Worm (Caenorhabditis elegans) whole organism, dauer: ENCODE results near the gene srj-15.

Source experiments
- unc-62 ChIP-seq: sonication (generic microtip); optimal IDR thresholded peaks from 2 replicates; lab custom pipeline; 2017; ENCODE audit warnings: missing biosample characterization, missing genetic modification reagents, missing genetic modification characterization

srj-15 gene

ce11 chrV:1964806-1965205, at the start of gene srj-15:
Gene srj-15, minus strand, starts transcription at chrV:1964906.
- TF ChIP-seq unc-62 (GFP tag; lab: Kevin White, UChicago) = no peak

DNA sequence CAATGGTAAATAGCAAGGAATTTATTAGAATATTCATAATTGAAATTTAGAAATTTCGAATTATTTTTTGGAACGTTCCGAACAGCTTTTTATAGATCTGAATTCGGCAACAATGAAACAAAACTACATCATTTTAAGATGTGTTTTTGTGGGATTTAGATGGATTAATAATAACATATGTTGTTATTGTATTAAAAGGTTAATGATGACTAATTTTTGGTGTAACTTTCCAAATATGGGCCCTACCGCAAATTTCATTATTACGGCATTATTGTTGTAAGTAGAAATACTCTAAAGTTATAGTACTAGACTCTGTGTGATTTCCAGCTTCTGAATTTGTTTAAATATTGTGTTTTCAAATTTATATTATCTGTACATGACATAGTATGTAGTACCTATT, 49.1 kb upstream of the srj-15 start, which contains the start of gene F59A7.11:
Gene F59A7.11 (minus strand): TSS at position 101 of the 400 bp plus-strand sequence.
- no peak for TF ChIP-seq unc-62 (GFP tag; lab: Kevin White, UChicago)

- TF ChIP-seq unc-62 (GFP tag; lab: Kevin White, UChicago) = no peak
Measured at ce11 chrV:2011777-2012176, 47.1 kb upstream of the srj-15 start, which contains the start of gene F59A7.7. Gene F59A7.7, plus strand, starts transcription at chrV:2012077.

DNA sequence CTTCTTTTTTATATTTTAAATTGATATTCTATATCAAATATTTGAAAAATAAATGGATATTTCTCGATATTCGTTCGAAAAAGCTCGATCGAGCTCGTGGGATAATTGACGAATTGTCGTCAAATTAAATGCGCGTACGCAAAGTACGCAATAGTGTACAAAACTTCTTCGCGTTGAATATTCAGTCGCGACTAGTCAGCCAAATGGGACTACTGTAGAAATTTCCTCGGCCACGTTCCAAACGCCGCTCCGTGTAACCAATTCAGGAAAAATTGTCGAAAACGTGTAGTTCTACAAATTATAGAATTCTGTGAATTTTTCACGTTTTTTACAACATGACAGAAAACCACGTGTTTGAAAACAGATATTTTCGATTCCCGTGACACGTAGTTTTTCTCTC, 43.7 kb upstream of the srj-15 start:
- TF ChIP-seq unc-62 (GFP tag; lab: Kevin White, UChicago) = no peak

DNA sequence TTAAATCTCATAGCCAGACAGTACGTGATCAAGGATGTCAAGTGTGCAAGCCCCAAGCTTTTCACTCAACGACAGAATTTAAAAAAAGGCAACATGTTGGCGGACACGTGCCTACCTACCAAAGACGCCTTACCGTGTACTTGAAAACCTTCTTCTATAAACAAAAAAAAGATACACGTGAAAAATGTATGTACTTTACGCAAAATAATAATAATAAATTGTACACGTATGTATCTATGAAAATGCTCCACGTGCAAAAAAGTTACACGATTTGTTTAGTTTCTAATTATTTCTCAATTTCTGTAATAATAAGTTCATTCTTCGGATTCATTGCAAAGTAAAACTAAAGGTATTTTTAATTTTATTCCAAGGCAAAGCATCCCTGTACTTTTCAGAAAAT, 40.0 kb upstream of the srj-15 start, which contains the start of gene cysl-4:
Gene cysl-4 (plus strand): TSS at position 301 of the 400 bp plus-strand sequence.
- TF ChIP-seq unc-62 (GFP tag; lab: Kevin White, UChicago) = no peak

- no peak for TF ChIP-seq unc-62 (GFP tag; lab: Kevin White, UChicago)
Measured at ce11 chrV:2004229-2004628, 39.5 kb upstream of the srj-15 start, which contains the start of gene clec-206. Gene clec-206, minus strand, starts transcription at chrV:2004329.

DNA sequence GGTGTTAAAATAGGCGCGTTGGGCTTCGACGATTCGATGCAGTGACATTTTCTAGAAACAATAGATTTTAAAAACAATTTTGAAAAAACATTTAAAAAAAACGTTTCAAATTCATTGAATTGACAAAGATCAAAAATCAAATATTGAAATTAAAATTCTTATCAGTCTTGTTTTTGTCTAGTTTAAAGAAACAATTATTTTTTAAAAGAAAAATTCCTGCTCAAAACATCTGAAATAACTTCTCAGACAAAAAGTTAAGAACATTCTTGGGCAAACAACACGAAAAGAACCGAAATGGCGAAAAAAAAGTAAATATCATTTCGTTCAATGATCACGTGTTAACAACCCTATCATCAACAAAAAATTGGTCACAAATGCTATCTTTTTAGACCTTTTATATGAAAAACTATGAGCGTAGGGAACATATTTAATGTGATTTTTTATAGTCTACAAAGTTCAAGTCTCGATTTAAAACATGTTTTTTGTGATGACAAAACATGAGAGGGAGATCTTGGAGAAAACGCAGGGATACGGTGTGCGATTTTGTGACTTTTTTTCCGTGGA, 34.9 kb upstream of the srj-15 start, which contains the start of gene alh-5:
Gene alh-5 (minus strand): TSS at position 51 of the 564 bp plus-strand sequence.
- no peak for TF ChIP-seq unc-62 (GFP tag; lab: Kevin White, UChicago)

ce11 chrV:1998358-1998757, 33.7 kb upstream of the srj-15 start:
- TF ChIP-seq unc-62 (GFP tag; lab: Kevin White, UChicago) = no peak

- no peak for TF ChIP-seq unc-62 (GFP tag; lab: Kevin White, UChicago)
Measured at ce11 chrV:1992515-1992968, 27.8 kb upstream of the srj-15 start, which contains the start of gene tnt-4. Gene tnt-4, minus strand, starts transcription at chrV:1992918.

DNA sequence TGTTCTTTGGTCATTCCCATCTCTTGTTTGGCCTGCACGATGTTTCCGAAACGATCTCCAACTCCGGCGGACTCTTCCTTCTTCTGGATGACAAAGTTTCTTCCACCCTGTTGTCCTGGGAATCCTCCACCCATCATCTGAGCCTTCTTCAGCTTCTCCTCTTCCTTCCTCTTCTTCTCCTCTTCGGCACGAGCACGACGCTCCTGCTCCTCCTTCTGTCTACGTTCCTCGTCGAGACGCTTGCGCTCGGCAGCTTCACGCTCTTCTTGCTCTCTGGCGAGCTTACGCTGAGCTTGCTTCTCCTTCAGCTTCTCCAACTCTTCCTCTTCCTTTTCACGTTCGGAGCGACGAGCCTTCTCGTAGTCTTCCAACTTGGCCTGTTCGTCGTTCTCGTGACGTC, 26.7 kb upstream of the srj-15 start:
- no peak for TF ChIP-seq unc-62 (GFP tag; lab: Kevin White, UChicago)

DNA sequence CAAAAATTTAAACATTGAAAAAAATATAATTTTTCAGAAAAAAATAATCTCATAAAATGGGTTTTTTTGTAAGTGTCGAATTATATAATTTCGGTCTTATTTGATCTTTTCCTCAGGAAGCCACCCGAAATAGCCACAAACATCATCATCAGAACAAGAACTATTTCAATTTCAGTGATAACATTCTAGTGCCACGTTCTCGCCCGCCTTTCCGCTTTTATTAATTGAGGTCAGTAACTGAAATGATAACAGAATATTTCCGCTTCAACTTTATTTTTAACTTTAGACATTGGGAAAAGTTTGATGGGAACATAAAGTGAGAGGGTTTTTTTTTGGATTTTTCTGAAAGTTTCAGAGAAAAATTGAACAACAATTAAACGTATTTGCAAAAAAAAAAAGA, 24.5 kb upstream of the srj-15 start:
- no peak for TF ChIP-seq unc-62 (GFP tag; lab: Kevin White, UChicago)

DNA sequence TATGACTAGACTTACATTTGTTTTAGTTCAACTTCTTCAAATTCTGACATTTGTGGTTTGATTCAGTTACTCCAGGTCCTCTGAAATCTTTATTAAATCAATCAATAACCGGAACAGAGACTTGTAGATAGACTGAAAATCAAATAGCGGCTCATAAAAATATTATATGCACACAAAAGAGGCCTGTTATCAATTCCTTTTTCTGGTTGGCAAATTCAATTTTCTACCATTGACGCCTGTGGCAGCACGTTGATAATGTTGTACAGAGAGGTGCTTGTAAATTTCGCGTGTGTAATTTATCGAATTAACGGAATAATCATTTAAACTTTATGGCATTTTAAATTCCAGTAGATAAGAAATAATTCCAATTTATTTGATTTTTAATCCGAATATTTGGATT, 22.2 kb upstream of the srj-15 start, which contains the start of gene T08B1.1:
Gene T08B1.1 (minus strand): TSS at position 92 of the 400 bp plus-strand sequence.
- no peak for TF ChIP-seq unc-62 (GFP tag; lab: Kevin White, UChicago)

ce11 chrV:1978968-1979367, 14.3 kb upstream of the srj-15 start, which contains the start of gene T08B1.4:
Gene T08B1.4, plus strand, starts transcription at chrV:1979268.
- TF ChIP-seq unc-62 (GFP tag; lab: Kevin White, UChicago) = no peak

ce11 chrV:1975049-1975448, 10.3 kb upstream of the srj-15 start, which contains the start of gene fbxa-201:
Gene fbxa-201, plus strand, starts transcription at chrV:1975349.
- TF ChIP-seq unc-62 (GFP tag; lab: Kevin White, UChicago) = no peak

ce11 chrV:1969690-1970089, 5.0 kb upstream of the srj-15 start:
- TF ChIP-seq unc-62 (GFP tag; lab: Kevin White, UChicago) = no peak

- TF ChIP-seq unc-62 (GFP tag; lab: Kevin White, UChicago) = no peak
Measured at ce11 chrV:1969228-1969627, 4.5 kb upstream of the srj-15 start, which contains the start of gene acs-3. Gene acs-3, plus strand, starts transcription at chrV:1969528.

- TF ChIP-seq unc-62 (GFP tag; lab: Kevin White, UChicago) = no peak
Measured at ce11 chrV:1968809-1969208, 4.1 kb upstream of the srj-15 start.
